Fruit fly (Drosophila melanogaster) whole organism: ENCODE data around the gene Gcna.

ENCODE experiments used
- CG8478 ChIP-seq: fragments of >200 bp; optimal IDR thresholded peaks from 2 replicates; lab custom pipeline; 2018; ENCODE audit warnings: inconsistent platforms
- Dll ChIP-seq: fragments of >200 bp; optimal IDR thresholded peaks from 2 replicates; lab custom pipeline; 2017
- EcR ChIP-seq, 2 experiments: fragments of >200 bp; optimal IDR thresholded peaks; 2 replicates each; lab custom pipeline; 2017; ENCODE audit warnings: missing biosample characterization in 2 of 2, missing genetic modification characterization in 2 of 2, missing genetic modification reagents in 2 of 2
- pan ChIP-seq: fragments of >200 bp; optimal IDR thresholded peaks from 2 replicates; lab custom pipeline; 2017
- psq ChIP-seq: fragments of >200 bp; optimal IDR thresholded peaks from 2 replicates; lab custom pipeline; 2017
- usp ChIP-seq: fragments of >200 bp; optimal IDR thresholded peaks from 2 replicates; lab custom pipeline; 2017; ENCODE audit warnings: missing biosample characterization, missing genetic modification characterization, mixed read lengths

DNA sequence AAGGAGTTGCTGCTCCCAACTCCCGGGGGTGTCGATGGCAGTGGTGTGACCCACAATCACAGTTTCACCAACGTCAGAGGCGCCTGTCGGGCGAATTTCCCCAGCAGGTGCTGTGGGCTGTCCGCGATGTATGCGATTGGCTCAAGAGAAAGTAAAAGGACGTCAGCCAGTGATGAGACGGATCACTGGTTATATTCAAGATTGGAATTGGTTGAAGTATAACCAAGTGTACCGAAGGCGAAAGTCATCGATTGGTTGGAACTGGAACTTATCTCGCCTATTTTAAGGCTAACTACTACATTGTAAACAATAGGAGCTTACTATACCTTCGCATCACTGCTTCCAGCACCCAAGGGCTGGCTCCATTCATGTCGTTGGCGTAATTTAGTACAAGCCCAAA, 37.4 kb upstream of the Gcna start, which contains the start of gene CG32801:
- TF ChIP-seq psq (lab: Kevin White, UChicago) = no peak
- TF ChIP-seq CG8478 (lab: Kevin White, UChicago) = no peak
- TF ChIP-seq pan (lab: Kevin White, UChicago) = no peak
- TF ChIP-seq usp (GFP tag; lab: Kevin White, UChicago) = no peak
- TF ChIP-seq EcR (GFP tag; optimal IDR thresholded peaks at IDR 0.05; lab: Kevin White, UChicago) = no peak
- no peak for TF ChIP-seq Dll
